Fruit fly (Drosophila melanogaster): ENCODE data around the gene MsR1.

Gene MsR1

dm6 chr3L:2322257-2322776 lies at the start of gene MsR1:
MsR1 (plus strand) TSS chr3L:2322693.
- no peak for TF ChIP-seq CTCF (optimal IDR thresholded peaks at IDR 0.05)
- TF ChIP-seq CG8478 (optimal IDR thresholded peaks at IDR 0.05), result no peak

- TF ChIP-seq CG8478 (optimal IDR thresholded peaks at IDR 0.05), result no peak
- TF ChIP-seq CTCF (optimal IDR thresholded peaks at IDR 0.05), result no peak
Observed at dm6 chr3L:2273392-2273791, 49.1 kb upstream of the MsR1 start.

- TF ChIP-seq CG8478 (optimal IDR thresholded peaks at IDR 0.05) (no peak), CTCF (optimal IDR thresholded peaks at IDR 0.05) (no peak)
Observed at dm6 chr3L:2276250-2276649, 46.2 kb upstream of the MsR1 start, which contains the start of gene yellow-g2. yellow-g2 (plus strand) TSS chr3L:2276550.

- TF ChIP-seq CTCF (optimal IDR thresholded peaks at IDR 0.05) (no peak), CG8478 (optimal IDR thresholded peaks at IDR 0.05) (no peak)
Observed at dm6 chr3L:2282506-2282905, 40.0 kb upstream of the MsR1 start, which contains the start of gene MsR2. MsR2 (plus strand) TSS chr3L:2282883.

dm6 chr3L:2325276-2325675 lies 2.8 kb downstream of the MsR1 start:
- TF ChIP-seq CG8478 (optimal IDR thresholded peaks at IDR 0.05) (no peak), CTCF (optimal IDR thresholded peaks at IDR 0.05) (no peak)

dm6 chr3L:2328804-2329203 lies 6.3 kb downstream of the MsR1 start:
- TF ChIP-seq CG8478 (optimal IDR thresholded peaks at IDR 0.05) (no peak), CTCF (optimal IDR thresholded peaks at IDR 0.05) (no peak)

- TF ChIP-seq CG8478 (optimal IDR thresholded peaks at IDR 0.05) (no peak), CTCF (optimal IDR thresholded peaks at IDR 0.05) (no peak)
Observed at dm6 chr3L:2332228-2332627, 9.7 kb downstream of the MsR1 start.

dm6 chr3L:2360257-2360656 lies 37.8 kb downstream of the MsR1 start, which contains the start of gene CG13801:
CG13801 (plus strand) TSS chr3L:2360557.
- TF ChIP-seq CTCF (optimal IDR thresholded peaks at IDR 0.05) (no peak), CG8478 (optimal IDR thresholded peaks at IDR 0.05) (no peak)

- TF ChIP-seq CTCF (optimal IDR thresholded peaks at IDR 0.05), result no peak
- no peak for TF ChIP-seq CG8478 (optimal IDR thresholded peaks at IDR 0.05)
Observed at dm6 chr3L:2371882-2372281, 49.4 kb downstream of the MsR1 start, which contains the start of the genes CG1317 and CG8993. CG1317 (minus strand) TSS chr3L:2371939. CG8993 (plus strand) TSS chr3L:2372199.

- TF ChIP-seq CTCF (optimal IDR thresholded peaks at IDR 0.05), result no peak
- no peak for TF ChIP-seq CG8478 (optimal IDR thresholded peaks at IDR 0.05)
Observed at dm6 chr3L:2373421-2374043, 51.0 kb downstream of the MsR1 start, which contains the start of the genes mRpL23 and CG9004. mRpL23 (minus strand) TSS chr3L:2373704. CG9004 (plus strand) TSS chr3L:2373728.

- peak in 1 of 2 experiments; percentile 34 for TF ChIP-seq CTCF (optimal IDR thresholded peaks at IDR 0.05)
- TF ChIP-seq CG8478 (optimal IDR thresholded peaks at IDR 0.05), result no peak
Observed at dm6 chr3L:2377114-2377783, 54.8 kb downstream of the MsR1 start, which contains the start of the genes CG15877 and Svil. CG15877 (minus strand) TSS chr3L:2377556. Svil (plus strand) TSS chr3L:2377655.

- TF ChIP-seq CG8478 (optimal IDR thresholded peaks at IDR 0.05), result no peak
- TF ChIP-seq CTCF (optimal IDR thresholded peaks at IDR 0.05), result no peak
Observed at dm6 chr3L:2378549-2378948, 56.1 kb downstream of the MsR1 start.

dm6 chr3L:2379472-2379871 lies 57.0 kb downstream of the MsR1 start:
- TF ChIP-seq CTCF (optimal IDR thresholded peaks at IDR 0.05) (no peak), CG8478 (optimal IDR thresholded peaks at IDR 0.05) (no peak)

- TF ChIP-seq CG8478 (optimal IDR thresholded peaks at IDR 0.05) (no peak), CTCF (optimal IDR thresholded peaks at IDR 0.05) (no peak)
Observed at dm6 chr3L:2385325-2386007, 63.0 kb downstream of the MsR1 start.

- TF ChIP-seq CTCF (optimal IDR thresholded peaks at IDR 0.05), result no peak
- no peak for TF ChIP-seq CG8478 (optimal IDR thresholded peaks at IDR 0.05)
Observed at dm6 chr3L:2386433-2386832, 63.9 kb downstream of the MsR1 start.
